Worm (Caenorhabditis elegans) whole organism, young adult: Measurements from ENCODE around the gene frpr-9.

Source experiments
- B0261.1 ChIP-seq: sonication (generic microtip); optimal IDR thresholded peaks from 2 replicates; lab custom pipeline; 2016; ENCODE audit warnings: mild to moderate bottlenecking, missing genetic modification characterization, moderate library complexity, missing compliant biosample characterization
- B0336.3 ChIP-seq: fragments of 200-800 bp; sonication (Bioruptor generic); IDR thresholded peaks from 2 replicates; pipeline ENCODE4 v1.3.6; 2022; ENCODE audit warnings: missing genetic modification characterization, missing compliant biosample characterization
- D2030.7 ChIP-seq: fragments of 200-800 bp; sonication (Bioruptor generic); IDR thresholded peaks from 2 replicates; pipeline ENCODE4 v1.3.6; 2022; ENCODE audit warnings: missing genetic modification reagents, missing genetic modification characterization, missing compliant biosample characterization
- F10E7.11 ChIP-seq: sonication (generic microtip); optimal IDR thresholded peaks from 2 replicates; lab custom pipeline; 2017; ENCODE audit warnings: mild to moderate bottlenecking, missing genetic modification characterization, moderate library complexity, missing compliant biosample characterization
- F23B12.7 ChIP-seq: sonication (generic microtip); optimal IDR thresholded peaks from 2 replicates; lab custom pipeline; 2017; ENCODE audit warnings: missing genetic modification characterization, mild to moderate bottlenecking, missing compliant biosample characterization, antibody characterized with exemption, moderate library complexity; ENCODE audit not compliant: insufficient read depth
- F55B11.4 ChIP-seq: sonication (generic microtip); optimal IDR thresholded peaks from 2 replicates; lab custom pipeline; 2016; ENCODE audit warnings: missing compliant biosample characterization, missing genetic modification characterization, borderline replicate concordance; ENCODE audit not compliant: insufficient read depth
- K12H6.12 ChIP-seq: fragments of 200-800 bp; sonication (Bioruptor generic); optimal IDR thresholded peaks from 2 replicates; lab custom pipeline; 2018; ENCODE audit warnings: mild to moderate bottlenecking, missing genetic modification characterization, missing compliant biosample characterization
- T26A5.8 ChIP-seq: sonication (generic microtip); optimal IDR thresholded peaks from 2 replicates; lab custom pipeline; 2016; ENCODE audit warnings: missing genetic modification characterization, missing compliant biosample characterization
- Y53F4B.3 ChIP-seq: fragments of 200-800 bp; sonication (Bioruptor generic); IDR thresholded peaks from 2 replicates; pipeline ENCODE4 v1.3.6; 2022; ENCODE audit warnings: missing genetic modification reagents, missing genetic modification characterization, missing compliant biosample characterization
- Y67H2A.10 ChIP-seq: fragments of 200-800 bp; sonication (Bioruptor generic); conservative IDR thresholded peaks from 2 replicates; pipeline ENCODE4 v1.3.6; 2022; ENCODE audit warnings: missing genetic modification reagents, missing genetic modification characterization, missing compliant biosample characterization
- Y79H2A.3 ChIP-seq: fragments of 200-800 bp; sonication (Bioruptor generic); conservative IDR thresholded peaks from 2 replicates; pipeline ENCODE4 v1.3.6; 2022; ENCODE audit warnings: missing genetic modification reagents, missing genetic modification characterization, missing compliant biosample characterization
- ZK185.1 ChIP-seq: sonication (generic microtip); optimal IDR thresholded peaks from 2 replicates; lab custom pipeline; 2016; ENCODE audit warnings: mild to moderate bottlenecking, missing genetic modification characterization, missing compliant biosample characterization; ENCODE audit not compliant: poor library complexity, severe bottlenecking
- akir-1 ChIP-seq: fragments of 200-800 bp; sonication (Bioruptor generic); optimal IDR thresholded peaks from 2 replicates; lab custom pipeline; 2018; ENCODE audit warnings: mild to moderate bottlenecking, missing genetic modification characterization, moderate library complexity, missing compliant biosample characterization
- attf-3 ChIP-seq: fragments of 200-800 bp; sonication (Bioruptor generic); conservative IDR thresholded peaks from 2 replicates; pipeline ENCODE4 v1.3.6; 2022; ENCODE audit warnings: missing genetic modification reagents, missing genetic modification characterization, missing compliant biosample characterization
- attf-6 ChIP-seq: fragments of 200-800 bp; sonication (Bioruptor generic); IDR thresholded peaks from 2 replicates; pipeline ENCODE4 v1.3.6; 2022; ENCODE audit warnings: missing genetic modification reagents, missing genetic modification characterization, missing compliant biosample characterization
- bed-1 ChIP-seq: fragments of 200-800 bp; sonication (Bioruptor generic); IDR thresholded peaks from 2 replicates; pipeline ENCODE4 v1.3.6; 2022; ENCODE audit warnings: missing genetic modification reagents, missing genetic modification characterization, missing compliant biosample characterization
- ccch-3 ChIP-seq: fragments of 200-800 bp; sonication (Bioruptor generic); optimal IDR thresholded peaks from 2 replicates; lab custom pipeline; 2018; ENCODE audit warnings: mild to moderate bottlenecking, missing genetic modification characterization, missing compliant biosample characterization
- cebp-1 ChIP-seq, 2 experiments: fragments of 200-800 bp in 1 of 2; sonication (Bioruptor generic) in 1 of 2; sonication (generic microtip) in 1 of 2; IDR thresholded peaks in 1 of 2; optimal IDR thresholded peaks in 1 of 2; 2 replicates each; pipeline versions ENCODE4 v1.3.6 to Lab custom; 2017 to 2022; ENCODE audit warnings: missing compliant biosample characterization in 2 of 2, missing genetic modification characterization in 2 of 2, mild to moderate bottlenecking in 1 of 2, missing genetic modification reagents in 1 of 2, moderate library complexity in 1 of 2
- ceh-100 ChIP-seq: fragments of 200-800 bp; sonication (Bioruptor generic); IDR thresholded peaks from 2 replicates; pipeline ENCODE4 v1.3.6; 2022; ENCODE audit warnings: missing genetic modification reagents, missing genetic modification characterization, missing compliant biosample characterization
- ceh-40 ChIP-seq: fragments of 200-800 bp; sonication (Bioruptor generic); IDR thresholded peaks from 2 replicates; pipeline ENCODE4 v1.3.6; 2022; ENCODE audit warnings: missing genetic modification characterization, missing compliant biosample characterization
- ceh-58 ChIP-seq: fragments of 200-800 bp; sonication (Bioruptor generic); IDR thresholded peaks from 2 replicates; pipeline ENCODE4 v1.3.6; 2022; ENCODE audit warnings: missing genetic modification characterization, missing compliant biosample characterization
- ceh-79 ChIP-seq: sonication (generic microtip); optimal IDR thresholded peaks from 2 replicates; lab custom pipeline; 2017; ENCODE audit warnings: mild to moderate bottlenecking, missing genetic modification characterization, missing compliant biosample characterization
- chd-7 ChIP-seq: sonication (generic microtip); optimal IDR thresholded peaks from 2 replicates; lab custom pipeline; 2016; ENCODE audit warnings: mild to moderate bottlenecking, missing genetic modification characterization, moderate library complexity, missing compliant biosample characterization
- dpff-1 ChIP-seq: sonication (generic microtip); optimal IDR thresholded peaks from 2 replicates; lab custom pipeline; 2017; ENCODE audit warnings: mild to moderate bottlenecking, missing genetic modification characterization, missing compliant biosample characterization
- efl-1 ChIP-seq: fragments of 150-350 bp; optimal IDR thresholded peaks from 2 replicates; lab custom pipeline; 2014; ENCODE audit warnings: missing biosample characterization, missing genetic modification reagents, missing genetic modification characterization
- egrh-3 ChIP-seq: fragments of 200-800 bp; sonication (Bioruptor generic); IDR thresholded peaks from 2 replicates; pipeline ENCODE4 v1.3.6; 2022; ENCODE audit warnings: missing genetic modification reagents, missing genetic modification characterization, missing compliant biosample characterization
- hlh-26 ChIP-seq: fragments of 200-800 bp; sonication (Bioruptor generic); conservative IDR thresholded peaks from 2 replicates; pipeline ENCODE4 v1.3.6; 2022; ENCODE audit warnings: missing genetic modification reagents, missing genetic modification characterization, missing compliant biosample characterization
- hmg-20 ChIP-seq: fragments of 200-800 bp; sonication (Bioruptor generic); IDR thresholded peaks from 2 replicates; pipeline ENCODE4 v1.3.6; 2022; ENCODE audit warnings: missing genetic modification reagents, missing genetic modification characterization, missing compliant biosample characterization
- lag-1 ChIP-seq: fragments of 200-800 bp; sonication (Bioruptor generic); IDR thresholded peaks from 2 replicates; pipeline ENCODE4 v1.3.6; 2022; ENCODE audit warnings: missing genetic modification reagents, missing genetic modification characterization, missing compliant biosample characterization
- let-607 ChIP-seq, 2 experiments: fragments of 200-800 bp in 1 of 2; sonication (Bioruptor generic) in 1 of 2; sonication (generic microtip) in 1 of 2; optimal IDR thresholded peaks; 2 replicates each; lab custom pipeline; 2016 to 2018; ENCODE audit warnings: mild to moderate bottlenecking in 2 of 2, missing compliant biosample characterization in 2 of 2, missing genetic modification characterization in 2 of 2, moderate library complexity in 2 of 2, missing genotype in 1 of 2
- lin-35 ChIP-seq, 3 experiments: fragments of 150-350 bp in 2 of 3; sonication (generic microtip) in 1 of 3; optimal IDR thresholded peaks; 2 replicates each; lab custom pipeline; 2014 to 2018; ENCODE audit warnings: missing biosample characterization in 3 of 3, missing genetic modification characterization in 3 of 3, missing genetic modification reagents in 3 of 3
- lir-1 ChIP-seq: fragments of 200-800 bp; sonication (Bioruptor generic); conservative IDR thresholded peaks from 2 replicates; pipeline ENCODE4 v1.3.6; 2022; ENCODE audit warnings: missing genetic modification reagents, missing genetic modification characterization, missing compliant biosample characterization
- madf-3 ChIP-seq: fragments of 200-800 bp; sonication (Bioruptor generic); IDR thresholded peaks from 2 replicates; pipeline ENCODE4 v1.3.6; 2022; ENCODE audit warnings: missing genetic modification reagents, missing genetic modification characterization, missing compliant biosample characterization
- mel-28 ChIP-seq: sonication (generic microtip); optimal IDR thresholded peaks from 2 replicates; lab custom pipeline; 2016; ENCODE audit warnings: borderline replicate concordance, mild to moderate bottlenecking, missing genetic modification characterization, missing compliant biosample characterization
- mes-4 ChIP-seq: sonication (generic microtip); optimal IDR thresholded peaks from 2 replicates; lab custom pipeline; 2016; ENCODE audit warnings: missing genotype, missing genetic modification characterization, missing compliant biosample characterization
- mxl-1 ChIP-seq: sonication (generic microtip); optimal IDR thresholded peaks from 2 replicates; lab custom pipeline; 2016; ENCODE audit warnings: missing genetic modification characterization, missing compliant biosample characterization
- nhr-27 ChIP-seq: fragments of 200-800 bp; sonication (Bioruptor generic); optimal IDR thresholded peaks from 2 replicates; lab custom pipeline; 2018; ENCODE audit warnings: mild to moderate bottlenecking, missing genetic modification characterization, moderate library complexity, missing compliant biosample characterization
- pbrm-1 ChIP-seq: fragments of 200-800 bp; sonication (Bioruptor generic); IDR thresholded peaks from 2 replicates; pipeline ENCODE4 v1.3.6; 2022; ENCODE audit warnings: missing genetic modification reagents, missing genetic modification characterization, missing compliant biosample characterization
- rec-8 ChIP-seq, 2 experiments: sonication (generic microtip); optimal IDR thresholded peaks; 2 replicates each; lab custom pipeline; 2016; ENCODE audit warnings: mild to moderate bottlenecking in 2 of 2, missing genetic modification characterization in 2 of 2, missing genetic modification reagents in 2 of 2, missing genotype in 2 of 2, missing biosample characterization in 1 of 2, missing compliant biosample characterization in 1 of 2, moderate library complexity in 1 of 2
- sea-2 ChIP-seq: fragments of 200-800 bp; sonication (Bioruptor generic); IDR thresholded peaks from 2 replicates; pipeline ENCODE4 v1.3.6; 2022; ENCODE audit warnings: missing genetic modification characterization, missing compliant biosample characterization
- snpc-1.3 ChIP-seq: sonication (generic microtip); optimal IDR thresholded peaks from 2 replicates; lab custom pipeline; 2017; ENCODE audit warnings: missing genetic modification characterization, mild to moderate bottlenecking, missing compliant biosample characterization, antibody characterized with exemption, moderate library complexity, missing genotype, missing genetic modification reagents; ENCODE audit not compliant: insufficient read depth
- somi-1 ChIP-seq: fragments of 200-800 bp; sonication (Bioruptor generic); optimal IDR thresholded peaks from 2 replicates; lab custom pipeline; 2018; ENCODE audit warnings: mild to moderate bottlenecking, missing genetic modification characterization, missing compliant biosample characterization
- ztf-18 ChIP-seq: sonication (generic microtip); optimal IDR thresholded peaks from 2 replicates; lab custom pipeline; 2016; ENCODE audit warnings: missing genotype, mild to moderate bottlenecking, missing genetic modification characterization, missing compliant biosample characterization
- ztf-25 ChIP-seq: fragments of 200-800 bp; sonication (Bioruptor generic); IDR thresholded peaks from 2 replicates; pipeline ENCODE4 v1.3.6; 2022; ENCODE audit warnings: missing genetic modification reagents, missing genetic modification characterization, missing compliant biosample characterization
- ztf-28 ChIP-seq: fragments of 200-800 bp; sonication (Bioruptor generic); IDR thresholded peaks from 2 replicates; pipeline ENCODE4 v1.3.6; 2022; ENCODE audit warnings: missing genetic modification reagents, missing genetic modification characterization, missing compliant biosample characterization
- ztf-3 ChIP-seq: fragments of 200-800 bp; sonication (Bioruptor generic); optimal IDR thresholded peaks from 2 replicates; lab custom pipeline; 2018; ENCODE audit warnings: mild to moderate bottlenecking, missing genetic modification characterization, missing compliant biosample characterization

frpr-9 gene

ce11 chrV:11029309-11029708, 37.4 kb downstream of the frpr-9 start (continued):
- no peak for TF ChIP-seq mel-28 (tag; lab: Kevin White, UChicago)
- peak; percentile 72 for TF ChIP-seq efl-1 (GFP tag; lab: Kevin White, UChicago)
- TF ChIP-seq Y67H2A.10 (GFP tag; lab: Robert Waterston, UW), result no peak
- peak; percentile 53 for TF ChIP-seq ceh-100 (GFP tag; lab: Robert Waterston, UW)
- no peak for TF ChIP-seq ztf-18 (tag; lab: Kevin White, UChicago)
- TF ChIP-seq ceh-40 (GFP tag; lab: Robert Waterston, UW), result 0 out of 2 replicates have a peak, but pooled peaks have one; percentile 72
- no peak for TF ChIP-seq ceh-79 (tag; lab: Kevin White, UChicago)
- TF ChIP-seq cebp-1 (GFP tag; IDR thresholded peaks at IDR 0.05; lab: Robert Waterston, UW), result no peak
- TF ChIP-seq cebp-1 (tag; optimal IDR thresholded peaks at IDR 0.05; lab: Kevin White, UChicago), result peak; percentile 23
- no peak for TF ChIP-seq nhr-27 (tag; lab: Kevin White, UChicago)
- peak; percentile 41; the same call in 1 of the 2 replicates for TF ChIP-seq pbrm-1 (GFP tag; lab: Robert Waterston, UW)
- TF ChIP-seq K12H6.12, result peak; percentile 58
- TF ChIP-seq let-607 (tag; optimal IDR thresholded peaks at IDR 0.05; lab: Kevin White, UChicago), result peak in 1 of 2 experiments; percentile 7
- peak; percentile 14 to 26 for TF ChIP-seq rec-8 (tag; optimal IDR thresholded peaks at IDR 0.05; lab: Kevin White, UChicago)
- TF ChIP-seq Y53F4B.3, result no peak
- no peak for TF ChIP-seq sea-2 (GFP tag; lab: Robert Waterston, UW)
- peak in 1 of 3 experiments; percentile 72 for TF ChIP-seq lin-35 (GFP tag; optimal IDR thresholded peaks at IDR 0.05; lab: Kevin White, UChicago)
- TF ChIP-seq hmg-20 (GFP tag; lab: Robert Waterston, UW), result 0 out of 2 replicates have a peak, but pooled peaks have one; percentile 49
- TF ChIP-seq hlh-26 (GFP tag; lab: Robert Waterston, UW), result no peak
- no peak for TF ChIP-seq mxl-1 (tag; lab: Kevin White, UChicago)
- peak; percentile 83 for TF ChIP-seq ZK185.1 (tag; lab: Kevin White, UChicago)
- TF ChIP-seq attf-6, result no peak
- TF ChIP-seq somi-1 (GFP tag; lab: Kevin White, UChicago), result no peak
- TF ChIP-seq egrh-3 (GFP tag; lab: Robert Waterston, UW), result no peak
- no peak for TF ChIP-seq B0336.3
- no peak for TF ChIP-seq lag-1
- TF ChIP-seq attf-3 (GFP tag; lab: Robert Waterston, UW), result no peak
- TF ChIP-seq D2030.7 (GFP tag; lab: Robert Waterston, UW), result peak; percentile 41; the same call in 1 of the 2 replicates
- TF ChIP-seq F55B11.4 (tag; lab: Kevin White, UChicago), result no peak
- TF ChIP-seq ztf-25, result no peak
- peak; percentile 9 for TF ChIP-seq chd-7 (tag; lab: Kevin White, UChicago)
- no peak for TF ChIP-seq Y79H2A.3 (GFP tag; lab: Robert Waterston, UW)
- TF ChIP-seq F23B12.7 (tag; lab: Kevin White, UChicago), result no peak
- TF ChIP-seq mes-4, result no peak
- TF ChIP-seq, all 124 proteins: peak for 34

ce11 chrV:11030675-11031074, 38.8 kb downstream of the frpr-9 start:
- TF ChIP-seq ZK185.1 (tag; lab: Kevin White, UChicago) (no peak), lir-1 (GFP tag; lab: Robert Waterston, UW) (no peak), dpff-1 (tag; lab: Kevin White, UChicago) (no peak), pbrm-1 (GFP tag; lab: Robert Waterston, UW) (no peak), ceh-58 (GFP tag; lab: Robert Waterston, UW) (no peak), snpc-1.3 (tag; lab: Kevin White, UChicago) (no peak), T26A5.8 (tag; lab: Kevin White, UChicago) (no peak), madf-3 (no peak), Y53F4B.3 (no peak), ccch-3 (GFP tag; lab: Kevin White, UChicago) (no peak), bed-1 (GFP tag; lab: Robert Waterston, UW) (no peak), akir-1 (GFP tag; lab: Kevin White, UChicago) (no peak), ztf-3 (GFP tag; lab: Kevin White, UChicago) (no peak), hlh-26 (GFP tag; lab: Robert Waterston, UW) (no peak), ztf-25 (no peak), B0261.1 (tag; lab: Kevin White, UChicago) (no peak), F10E7.11 (tag; lab: Kevin White, UChicago) (no peak), chd-7 (tag; lab: Kevin White, UChicago) (no peak), mxl-1 (tag; lab: Kevin White, UChicago) (no peak), ztf-28 (GFP tag; lab: Robert Waterston, UW) (no peak)
